Worm (Caenorhabditis elegans) whole organism, L2 larva: Measurements from ENCODE around the gene F11D11.6.
A peak's percentile ranks its signal among the peaks of the same experiment; 100 is the strongest.

Experiments
- C34F6.9 ChIP-seq: fragments of 150-350 bp; optimal IDR thresholded peaks from 2 replicates; lab custom pipeline; 2014; ENCODE audit warnings: missing biosample characterization, missing genetic modification characterization
- R02D3.7 ChIP-seq: fragments of 150-350 bp; optimal IDR thresholded peaks from 2 replicates; lab custom pipeline; 2014; ENCODE audit warnings: missing biosample characterization, missing genetic modification characterization
- Y55F3AM.14 ChIP-seq: fragments of 200-800 bp; sonication (Bioruptor generic); optimal IDR thresholded peaks from 2 replicates; lab custom pipeline; 2018; ENCODE audit warnings: mild to moderate bottlenecking, missing genetic modification characterization, missing compliant biosample characterization
- alr-1 ChIP-seq: fragments of 150-350 bp; optimal IDR thresholded peaks from 2 replicates; lab custom pipeline; 2014; ENCODE audit warnings: missing biosample characterization, missing genetic modification characterization
- aly-2 ChIP-seq: fragments of 150-350 bp; optimal IDR thresholded peaks from 2 replicates; lab custom pipeline; 2014; ENCODE audit warnings: missing biosample characterization, missing genetic modification characterization
- ama-1 ChIP-seq: fragments of 150-350 bp; optimal IDR thresholded peaks from 2 replicates; lab custom pipeline; 2018; ENCODE audit warnings: inconsistent platforms
- blmp-1 ChIP-seq: sonication (generic microtip); optimal IDR thresholded peaks from 2 replicates; lab custom pipeline; 2017; ENCODE audit warnings: missing genetic modification characterization, mild to moderate bottlenecking, missing compliant biosample characterization, antibody characterized with exemption, moderate library complexity; ENCODE audit not compliant: insufficient read depth
- ceh-16 ChIP-seq: fragments of 150-350 bp; optimal IDR thresholded peaks from 2 replicates; lab custom pipeline; 2014; ENCODE audit warnings: missing biosample characterization, missing genetic modification characterization
- crh-2 ChIP-seq: sonication (generic microtip); optimal IDR thresholded peaks from 2 replicates; lab custom pipeline; 2017; ENCODE audit warnings: missing biosample characterization, missing genetic modification characterization
- egl-27 ChIP-seq: sonication (generic microtip); optimal IDR thresholded peaks from 3 replicates; lab custom pipeline; 2017; ENCODE audit warnings: missing biosample characterization, missing genetic modification reagents, missing genetic modification characterization
- elt-3 ChIP-seq: sonication (generic microtip); optimal IDR thresholded peaks from 2 replicates; lab custom pipeline; 2017; ENCODE audit warnings: missing biosample characterization, missing genetic modification characterization
- fos-1 ChIP-seq: fragments of 150-350 bp; optimal IDR thresholded peaks from 2 replicates; lab custom pipeline; 2014; ENCODE audit warnings: missing biosample characterization, missing genetic modification characterization
- gmeb-1 ChIP-seq: fragments of 150-350 bp; optimal IDR thresholded peaks from 2 replicates; lab custom pipeline; 2014; ENCODE audit warnings: missing biosample characterization, missing genetic modification characterization
- lin-11 ChIP-seq: fragments of 150-350 bp; sonication (generic microtip); optimal IDR thresholded peaks from 2 replicates; lab custom pipeline; 2014; ENCODE audit warnings: missing biosample characterization, missing genetic modification characterization, inconsistent platforms, mixed read lengths
- lin-13 ChIP-seq: fragments of 150-350 bp; optimal IDR thresholded peaks from 2 replicates; lab custom pipeline; 2014; ENCODE audit warnings: missing biosample characterization, missing genetic modification reagents, missing genetic modification characterization
- lin-39 ChIP-seq: fragments of 150-350 bp; optimal IDR thresholded peaks from 2 replicates; lab custom pipeline; 2014; ENCODE audit warnings: missing biosample characterization, missing genetic modification reagents, missing genetic modification characterization
- mab-5 ChIP-seq: fragments of 150-350 bp; optimal IDR thresholded peaks from 2 replicates; lab custom pipeline; 2014; ENCODE audit warnings: missing biosample characterization, missing genetic modification characterization
- mbf-1 ChIP-seq: sonication (generic microtip); optimal IDR thresholded peaks from 2 replicates; lab custom pipeline; 2017; ENCODE audit warnings: missing biosample characterization, missing genetic modification characterization
- nhr-10 ChIP-seq: sonication (generic microtip); optimal IDR thresholded peaks from 2 replicates; lab custom pipeline; 2017; ENCODE audit warnings: missing biosample characterization, missing genetic modification characterization
- nhr-129 ChIP-seq: fragments of 150-350 bp; optimal IDR thresholded peaks from 2 replicates; lab custom pipeline; 2014; ENCODE audit warnings: missing biosample characterization, missing genetic modification characterization
- nhr-21 ChIP-seq: fragments of 150-350 bp; optimal IDR thresholded peaks from 2 replicates; lab custom pipeline; 2014; ENCODE audit warnings: missing biosample characterization, missing genetic modification characterization
- nhr-23 ChIP-seq: fragments of 150-350 bp; optimal IDR thresholded peaks from 2 replicates; lab custom pipeline; 2014; ENCODE audit warnings: missing biosample characterization, missing genetic modification reagents, missing genetic modification characterization
- nhr-237 ChIP-seq: fragments of 150-350 bp; optimal IDR thresholded peaks from 2 replicates; lab custom pipeline; 2014; ENCODE audit warnings: missing biosample characterization, missing genetic modification characterization
- nhr-25 ChIP-seq: fragments of 150-350 bp; sonication (generic microtip); optimal IDR thresholded peaks from 3 replicates; lab custom pipeline; 2014; ENCODE audit warnings: missing biosample characterization, missing genetic modification characterization
- nhr-6 ChIP-seq: fragments of 150-350 bp; optimal IDR thresholded peaks from 2 replicates; lab custom pipeline; 2014; ENCODE audit warnings: missing biosample characterization, missing genetic modification characterization
- nhr-77 ChIP-seq: fragments of 150-350 bp; optimal IDR thresholded peaks from 2 replicates; lab custom pipeline; 2014; ENCODE audit warnings: missing biosample characterization, missing genetic modification characterization
- peb-1 ChIP-seq: fragments of 150-350 bp; optimal IDR thresholded peaks from 2 replicates; lab custom pipeline; 2014; ENCODE audit warnings: missing biosample characterization, missing genetic modification characterization
- skn-1 ChIP-seq: sonication (generic microtip); optimal IDR thresholded peaks from 2 replicates; lab custom pipeline; 2017; ENCODE audit warnings: missing biosample characterization, missing genetic modification characterization
- sma-3 ChIP-seq: sonication (generic microtip); optimal IDR thresholded peaks from 2 replicates; lab custom pipeline; 2016; ENCODE audit warnings: missing genetic modification reagents, missing genetic modification characterization, missing compliant biosample characterization
- sma-9 ChIP-seq, 2 experiments: fragments of 150-350 bp in 1 of 2; sonication (generic microtip) in 1 of 2; optimal IDR thresholded peaks; 2 replicates each; lab custom pipeline; 2014 to 2016; ENCODE audit warnings: missing genetic modification characterization in 2 of 2, mild to moderate bottlenecking in 1 of 2, missing biosample characterization in 1 of 2, missing compliant biosample characterization in 1 of 2, missing genetic modification reagents in 1 of 2, moderate library complexity in 1 of 2
- unc-55 ChIP-seq: fragments of 150-350 bp; sonication (generic microtip); optimal IDR thresholded peaks from 3 replicates; lab custom pipeline; 2014; ENCODE audit warnings: missing biosample characterization, missing genetic modification reagents, missing genetic modification characterization
- zag-1 ChIP-seq: fragments of 150-350 bp; optimal IDR thresholded peaks from 2 replicates; lab custom pipeline; 2014; ENCODE audit warnings: missing biosample characterization, missing genetic modification characterization
- ztf-4 ChIP-seq: fragments of 150-350 bp; optimal IDR thresholded peaks from 2 replicates; lab custom pipeline; 2014; ENCODE audit warnings: missing biosample characterization, missing genetic modification characterization

F11D11.6 gene

DNA sequence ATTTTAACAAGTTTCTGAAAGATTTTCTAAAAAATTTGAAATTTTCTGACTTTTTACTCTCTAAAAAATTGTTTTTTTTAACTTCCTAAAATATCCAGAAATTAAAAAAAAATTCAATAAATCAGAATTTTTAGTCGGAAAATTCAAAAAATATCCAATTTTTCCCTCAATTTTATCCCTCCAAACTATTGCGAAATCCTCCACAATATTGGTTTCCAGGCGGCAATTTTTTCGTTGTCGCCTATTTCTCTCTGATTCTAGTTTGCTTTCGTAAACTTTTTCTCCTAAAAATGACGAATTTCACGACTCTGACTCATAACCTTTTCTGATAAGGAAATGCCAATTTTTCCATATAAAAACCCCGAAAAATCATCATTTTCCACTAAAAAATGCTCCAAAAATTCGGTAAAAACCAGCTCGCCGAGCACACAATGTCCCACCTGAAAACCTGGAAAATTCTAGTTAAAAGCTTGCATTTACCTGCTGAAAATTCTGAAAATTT, 34.5 kb upstream of the F11D11.6 start, which contains the start of gene Y17D7B.2:
TSS of gene Y17D7B.2 (plus strand) at position 323 of the 502 bp plus-strand sequence.
- TF ChIP-seq fos-1 (tag; lab: Kevin White, UChicago) (peak; percentile 73), alr-1 (tag; lab: Kevin White, UChicago) (no peak)

DNA sequence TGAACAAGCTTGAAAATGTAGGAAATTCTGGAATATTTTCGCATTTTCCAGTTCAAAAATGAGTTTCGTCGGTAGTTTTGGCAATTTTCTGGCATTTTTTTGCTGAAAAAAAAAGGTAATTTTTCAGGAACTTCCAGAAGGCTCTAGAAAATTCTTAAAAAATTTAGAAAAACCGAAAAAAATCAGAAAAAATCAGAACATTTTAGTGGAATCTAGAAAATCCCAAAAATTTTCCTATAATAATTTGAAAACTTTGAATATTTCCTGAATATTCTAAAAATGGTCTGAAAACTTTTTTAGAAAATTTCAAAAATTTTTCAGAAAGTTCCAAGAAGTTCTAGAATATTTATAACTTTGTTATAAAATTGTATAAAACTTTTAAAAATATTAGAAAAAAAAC, 33.8 kb upstream of the F11D11.6 start, which contains the start of gene Y17D7B.3:
TSS of gene Y17D7B.3 (minus strand) at position 101 of the 400 bp plus-strand sequence.
- no peak for TF ChIP-seq nhr-129 (tag; lab: Kevin White, UChicago)
- TF ChIP-seq fos-1 (tag; lab: Kevin White, UChicago) = no peak
- TF ChIP-seq skn-1 (tag; lab: Kevin White, UChicago) = no peak
- TF ChIP-seq unc-55 (GFP tag; lab: Kevin White, UChicago) = no peak
- TF ChIP-seq egl-27 = no peak
- no peak for TF ChIP-seq nhr-21
- no peak for TF ChIP-seq nhr-23 (tag; lab: Kevin White, UChicago)
- TF ChIP-seq nhr-10 (tag; lab: Kevin White, UChicago) = no peak
- TF ChIP-seq Y55F3AM.14 (GFP tag; lab: Kevin White, UChicago) = no peak
- no peak for TF ChIP-seq R02D3.7 (tag; lab: Kevin White, UChicago)
- no peak for TF ChIP-seq sma-3

DNA sequence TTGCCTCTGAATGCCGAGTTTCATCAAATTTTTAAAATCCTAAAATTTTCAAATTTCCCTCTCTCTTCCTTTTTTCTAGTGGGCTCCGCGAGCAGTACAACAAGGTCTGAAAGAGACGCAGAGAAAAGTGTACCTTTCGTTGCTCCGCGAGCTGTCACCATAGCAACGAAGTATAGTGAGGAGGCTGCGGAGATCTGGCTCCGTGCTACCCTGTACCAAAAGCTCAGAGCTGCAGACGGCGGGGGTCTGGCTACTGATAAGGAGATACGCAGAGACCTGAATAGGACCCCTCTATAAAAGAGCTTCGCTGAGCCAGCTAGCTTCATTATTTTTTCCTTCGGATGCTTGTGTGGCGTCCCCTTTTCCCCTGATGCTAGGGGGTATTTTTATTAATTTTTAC, 30.5 kb upstream of the F11D11.6 start, which contains the start of gene Y17D7B.10:
TSS of gene Y17D7B.10 (plus strand) at position 243 of the 400 bp plus-strand sequence.
- TF ChIP-seq Y55F3AM.14 (GFP tag; lab: Kevin White, UChicago) (no peak), ama-1 (lab: Kevin White, UChicago) (no peak), lin-11 (peak; percentile 32)

DNA sequence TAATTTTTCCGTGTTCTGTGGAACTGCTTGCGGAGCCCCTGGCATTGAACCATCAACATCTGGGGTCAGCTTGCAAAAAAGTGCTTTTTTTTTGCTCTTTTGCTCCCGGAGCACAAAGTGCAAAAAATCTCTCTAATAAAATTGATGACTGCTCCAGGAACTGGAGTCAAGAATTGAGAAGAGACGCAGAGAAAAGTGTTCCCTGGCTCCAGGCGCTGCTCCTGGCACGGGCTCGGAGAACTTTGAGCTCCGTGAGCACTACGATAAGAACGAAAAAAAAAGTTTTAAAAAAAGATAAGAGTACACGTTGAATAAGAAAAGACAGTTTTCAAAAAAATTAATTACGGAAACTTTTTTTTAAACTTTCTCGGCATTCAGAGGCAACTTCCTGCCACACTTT, 29.8 kb upstream of the F11D11.6 start:
- TF ChIP-seq crh-2 (tag; lab: Kevin White, UChicago) (peak; percentile 11), lin-13 (no peak), ceh-16 (tag; lab: Kevin White, UChicago) (no peak), elt-3 (tag; lab: Kevin White, UChicago) (no peak), sma-3 (no peak), fos-1 (tag; lab: Kevin White, UChicago) (peak; percentile 58), sma-9 (GFP tag; optimal IDR thresholded peaks at IDR 0.05; lab: Kevin White, UChicago) (peak; percentile 60), sma-9 (tag; optimal IDR thresholded peaks at IDR 0.05; lab: Kevin White, UChicago) (no peak), ztf-4 (tag; lab: Kevin White, UChicago) (no peak)

DNA sequence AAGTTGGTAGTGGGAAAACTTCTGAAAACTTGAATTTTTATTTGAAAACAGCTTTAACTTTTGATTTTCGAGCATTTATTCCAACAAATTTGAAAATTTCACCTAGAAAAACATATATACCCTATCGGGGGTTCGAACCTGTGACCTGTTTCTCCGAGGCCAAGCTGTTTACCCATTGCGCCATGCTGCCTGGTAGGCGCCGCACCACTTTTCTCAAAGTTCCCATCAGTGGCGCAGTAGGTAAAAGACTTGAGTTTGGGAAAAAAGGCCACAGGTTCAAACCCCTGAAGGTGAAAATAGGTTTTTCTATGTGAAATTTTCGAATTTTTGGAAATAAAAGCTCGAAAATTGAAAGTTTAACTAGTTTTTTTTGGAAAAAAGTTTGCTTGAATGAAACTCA, 27.7 kb upstream of the F11D11.6 start:
- TF ChIP-seq nhr-129 (tag; lab: Kevin White, UChicago) = no peak
- no peak for TF ChIP-seq lin-39
- no peak for TF ChIP-seq peb-1 (tag; lab: Kevin White, UChicago)
- no peak for TF ChIP-seq lin-13
- no peak for TF ChIP-seq ama-1 (lab: Kevin White, UChicago)
- no peak for TF ChIP-seq crh-2 (tag; lab: Kevin White, UChicago)
- no peak for TF ChIP-seq aly-2 (tag; lab: Kevin White, UChicago)
- TF ChIP-seq mab-5 (tag; lab: Kevin White, UChicago) = no peak
- no peak for TF ChIP-seq Y55F3AM.14 (GFP tag; lab: Kevin White, UChicago)
- TF ChIP-seq blmp-1 (tag; lab: Kevin White, UChicago) = no peak
- no peak for TF ChIP-seq gmeb-1 (tag; lab: Kevin White, UChicago)
- no peak for TF ChIP-seq nhr-237 (tag; lab: Kevin White, UChicago)
- no peak for TF ChIP-seq nhr-25
- TF ChIP-seq zag-1 (tag; lab: Kevin White, UChicago) = no peak
- TF ChIP-seq, all 48 proteins: peak for 0

DNA sequence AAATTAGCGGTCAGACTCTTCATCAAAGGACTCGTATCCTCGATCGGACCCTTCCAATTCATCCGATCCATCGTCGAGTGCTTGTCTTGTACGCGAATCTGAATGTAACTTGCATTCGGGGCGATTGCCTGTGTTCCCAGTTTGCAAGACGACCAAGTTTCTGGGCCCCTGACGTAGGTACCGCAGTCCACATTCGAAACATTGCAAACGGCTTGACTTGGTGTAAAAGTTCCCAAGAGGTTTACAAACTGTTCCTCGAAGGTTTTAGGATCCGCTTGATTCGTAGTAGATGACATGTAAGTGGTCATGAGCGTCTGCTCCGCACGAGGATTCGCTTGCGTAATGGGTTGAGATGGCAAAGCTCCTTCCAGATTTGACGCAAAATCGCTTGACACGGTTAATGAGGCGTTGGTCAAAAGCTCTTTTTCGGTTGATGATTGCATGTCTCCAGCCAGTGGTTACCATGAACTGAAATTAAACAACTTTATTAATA, 23.4 kb upstream of the F11D11.6 start, which contains the start of gene Y17D7B.4:
TSS of gene Y17D7B.4 (minus strand) at position 443 of the 493 bp plus-strand sequence.
- TF ChIP-seq nhr-10 (tag; lab: Kevin White, UChicago) = no peak
- no peak for TF ChIP-seq nhr-23 (tag; lab: Kevin White, UChicago)
- no peak for TF ChIP-seq sma-3
- TF ChIP-seq nhr-25 = no peak
- no peak for TF ChIP-seq mbf-1 (tag; lab: Kevin White, UChicago)
- no peak for TF ChIP-seq nhr-77
- TF ChIP-seq unc-55 (GFP tag; lab: Kevin White, UChicago) = no peak
- no peak for TF ChIP-seq C34F6.9 (tag; lab: Kevin White, UChicago)
- no peak for TF ChIP-seq crh-2 (tag; lab: Kevin White, UChicago)
- no peak for TF ChIP-seq nhr-6 (tag; lab: Kevin White, UChicago)
- no peak for TF ChIP-seq nhr-21
